Fruit fly (Drosophila melanogaster): ENCODE data around the gene snu.

- TF ChIP-seq CTCF (optimal IDR thresholded peaks at IDR 0.05) (no peak), CG8478 (optimal IDR thresholded peaks at IDR 0.05) (no peak)
These were observed 41.1 kb upstream of the snu start for dm6 chr3R:28633746-28634145.

Measured in S2 (cell line).